Fruit fly (Drosophila melanogaster) whole organism, embryonic: ENCODE measurements around the gene CG32318.

Source experiments
- CG2678 ChIP-seq: fragments of 200-800 bp; sonication (Bioruptor generic); optimal IDR thresholded peaks from 3 replicates; lab custom pipeline; 2019; ENCODE audit warnings: missing biosample characterization, mild to moderate bottlenecking, missing genetic modification characterization, moderate library complexity
- NC2α ChIP-seq: fragments of 200-800 bp; sonication (Bioruptor generic); optimal IDR thresholded peaks from 2 replicates; lab custom pipeline; 2016; ENCODE audit warnings: missing biosample characterization, missing genetic modification characterization
- Oli ChIP-seq: fragments of 200-800 bp; sonication (Bioruptor generic); optimal IDR thresholded peaks from 2 replicates; lab custom pipeline; 2018; ENCODE audit warnings: missing biosample characterization, mild to moderate bottlenecking, missing genetic modification characterization, moderate library complexity
- salm ChIP-seq: fragments of 200-800 bp; sonication (Bioruptor generic); optimal IDR thresholded peaks from 2 replicates; lab custom pipeline; 2018; ENCODE audit warnings: missing biosample characterization, mild to moderate bottlenecking, missing genetic modification characterization
- sc ChIP-seq, 3 experiments: fragments of >200 bp in 2 of 3; fragments of 200-800 bp in 1 of 3; sonication (Bioruptor generic) in 1 of 3; optimal IDR thresholded peaks; 2 replicates in 2 of 3; 3 replicates in 1 of 3; lab custom pipeline; 2017; ENCODE audit warnings: mild to moderate bottlenecking in 1 of 3, missing biosample characterization in 1 of 3, missing genetic modification characterization in 1 of 3, missing genetic modification reagents in 1 of 3
- tx ChIP-seq: fragments of 200-800 bp; sonication (Bioruptor generic); optimal IDR thresholded peaks from 2 replicates; lab custom pipeline; 2016; ENCODE audit warnings: missing biosample characterization, missing genetic modification characterization
- z ChIP-seq: fragments of 200-800 bp; sonication (Bioruptor generic); IDR thresholded peaks from 3 replicates; pipeline ENCODE4 v1.3.6; 2022; ENCODE audit warnings: missing biosample characterization, missing genetic modification characterization

- TF ChIP-seq z (GFP tag; lab: Robert Waterston, UW) (no peak), salm (no peak), sc (optimal IDR thresholded peaks at IDR 0.05; lab: Kevin White, UChicago) (no peak), sc (GFP tag; optimal IDR thresholded peaks at IDR 0.05; lab: Kevin White, UChicago) (no peak), Oli (no peak), tx (GFP tag; lab: Kevin White, UChicago) (no peak), NC2α (no peak), CG2678 (no peak)
These were observed 5.0 kb upstream of the CG32318 start, which contains the start of the genes CG9130 and CG9133 for dm6 chr3L:1251712-1252111.
